Worm (Caenorhabditis elegans) whole organism, late embryonic: Measurements from ENCODE around the gene C14C6.5.

ENCODE experiments used
- ceh-9 ChIP-seq: sonication (generic microtip); optimal IDR thresholded peaks from 2 replicates; lab custom pipeline; 2016; ENCODE audit warnings: mild to moderate bottlenecking, missing genetic modification characterization, inconsistent platforms, missing compliant biosample characterization
- ets-4 ChIP-seq: sonication (generic microtip); optimal IDR thresholded peaks from 2 replicates; lab custom pipeline; 2016; ENCODE audit warnings: missing genetic modification characterization, missing compliant biosample characterization
- gmeb-2 ChIP-seq: sonication (generic microtip); optimal IDR thresholded peaks from 2 replicates; lab custom pipeline; 2016; ENCODE audit warnings: missing genetic modification characterization, inconsistent platforms, missing compliant biosample characterization
- nfya-1 ChIP-seq: sonication (generic microtip); optimal IDR thresholded peaks from 2 replicates; lab custom pipeline; 2017; ENCODE audit warnings: missing genetic modification characterization, mild to moderate bottlenecking, missing compliant biosample characterization, antibody characterized with exemption, moderate library complexity
- npax-4 ChIP-seq: sonication (generic microtip); optimal IDR thresholded peaks from 2 replicates; lab custom pipeline; 2016; ENCODE audit warnings: missing genetic modification characterization, missing compliant biosample characterization
- tbx-2 ChIP-seq: sonication (generic microtip); optimal IDR thresholded peaks from 2 replicates; lab custom pipeline; 2016; ENCODE audit warnings: missing genetic modification characterization, missing compliant biosample characterization

DNA sequence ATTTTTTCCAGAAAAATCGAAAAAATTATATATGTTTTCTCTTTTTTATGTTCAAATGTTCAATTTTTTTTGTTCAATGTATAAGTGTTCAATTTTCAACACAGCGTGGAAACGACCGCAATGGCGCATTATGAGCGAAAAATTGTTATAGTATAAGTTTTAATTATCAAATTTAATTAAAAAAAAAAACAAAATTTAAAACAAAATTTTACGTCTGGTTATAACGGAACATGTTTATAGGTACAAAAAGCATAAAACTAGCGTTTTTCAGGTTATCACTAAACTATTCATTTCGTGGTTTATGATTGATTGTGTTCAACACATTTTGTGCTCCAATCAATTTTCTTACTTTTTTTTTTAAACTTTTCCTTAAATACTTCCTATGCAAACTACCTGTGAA lies 47.1 kb upstream of the C14C6.5 start, which contains the start of gene nhr-106:
- TF ChIP-seq nfya-1 (tag; lab: Kevin White, UChicago): no peak
- no peak for TF ChIP-seq npax-4 (tag; lab: Kevin White, UChicago)
- TF ChIP-seq ceh-9 (tag; lab: Kevin White, UChicago): no peak
- TF ChIP-seq gmeb-2 (tag; lab: Kevin White, UChicago): no peak
- no peak for TF ChIP-seq tbx-2 (tag; lab: Kevin White, UChicago)
- no peak for TF ChIP-seq ets-4 (tag; lab: Kevin White, UChicago)
